Fruit fly (Drosophila melanogaster) whole organism, embryonic: Measurements from ENCODE around the gene CG5515.

Experiments
- Atf3 ChIP-seq: fragments of 200-800 bp; sonication (Bioruptor generic); optimal IDR thresholded peaks from 3 replicates; lab custom pipeline; 2016; ENCODE audit warnings: missing biosample characterization, missing genetic modification characterization
- CG10462 ChIP-seq: fragments of 200-800 bp; sonication (Bioruptor generic); optimal IDR thresholded peaks from 2 replicates; lab custom pipeline; 2016; ENCODE audit warnings: missing biosample characterization, missing genetic modification characterization
- CG10979 ChIP-seq: fragments of 200-800 bp; sonication (Bioruptor generic); optimal IDR thresholded peaks from 2 replicates; lab custom pipeline; 2018; ENCODE audit warnings: missing biosample characterization, mild to moderate bottlenecking, missing genetic modification characterization, moderate library complexity
- CG11085 ChIP-seq: fragments of 200-800 bp; sonication (Bioruptor generic); IDR thresholded peaks from 2 replicates; pipeline ENCODE4 v1.3.6; 2022; ENCODE audit warnings: missing biosample characterization, missing genetic modification characterization
- CG11398 ChIP-seq: fragments of 200-800 bp; sonication (Bioruptor generic); optimal IDR thresholded peaks from 2 replicates; lab custom pipeline; 2016; ENCODE audit warnings: missing biosample characterization, missing genetic modification characterization
- CG11560 ChIP-seq: fragments of 200-800 bp; sonication (Bioruptor generic); IDR thresholded peaks from 3 replicates; pipeline ENCODE4 v1.3.6; 2022; ENCODE audit warnings: missing biosample characterization, missing genetic modification characterization
- CG12071 ChIP-seq: fragments of 200-800 bp; sonication (Bioruptor generic); optimal IDR thresholded peaks from 3 replicates; lab custom pipeline; 2018; ENCODE audit warnings: missing biosample characterization, mild to moderate bottlenecking, missing genetic modification characterization
- CG13624 ChIP-seq: fragments of 200-800 bp; sonication (Bioruptor generic); optimal IDR thresholded peaks from 2 replicates; lab custom pipeline; 2016; ENCODE audit warnings: missing biosample characterization, missing genetic modification characterization
- CG13775 ChIP-seq: fragments of 200-800 bp; sonication (Bioruptor generic); optimal IDR thresholded peaks from 3 replicates; lab custom pipeline; 2017; ENCODE audit warnings: missing biosample characterization, mild to moderate bottlenecking, missing genetic modification characterization
- CG14050 ChIP-seq: fragments of 200-800 bp; sonication (Bioruptor generic); IDR thresholded peaks from 3 replicates; pipeline ENCODE4 v1.3.6; 2022; ENCODE audit warnings: missing biosample characterization, missing genetic modification characterization
- CG15514 ChIP-seq: fragments of 200-800 bp; sonication (Bioruptor generic); optimal IDR thresholded peaks from 3 replicates; lab custom pipeline; 2017; ENCODE audit warnings: missing biosample characterization, missing genetic modification characterization, mild to moderate bottlenecking, moderate library complexity, missing genetic modification reagents
- CG17568 ChIP-seq: fragments of 200-800 bp; sonication (Bioruptor generic); optimal IDR thresholded peaks from 2 replicates; lab custom pipeline; 2018; ENCODE audit warnings: missing biosample characterization, mild to moderate bottlenecking, missing genetic modification characterization, moderate library complexity
- CG17912 ChIP-seq: fragments of 200-800 bp; sonication (Bioruptor generic); optimal IDR thresholded peaks from 2 replicates; lab custom pipeline; 2018; ENCODE audit warnings: missing biosample characterization, mild to moderate bottlenecking, missing genetic modification characterization
- CG18476 ChIP-seq: fragments of 200-800 bp; sonication (Bioruptor generic); optimal IDR thresholded peaks from 2 replicates; lab custom pipeline; 2016; ENCODE audit warnings: missing biosample characterization, mild to moderate bottlenecking, missing genetic modification characterization
- CG18599 ChIP-seq: fragments of 200-800 bp; sonication (Bioruptor generic); optimal IDR thresholded peaks from 3 replicates; lab custom pipeline; 2017; ENCODE audit warnings: missing biosample characterization, missing genetic modification characterization, mild to moderate bottlenecking, moderate library complexity, missing genetic modification reagents
- CG18764 ChIP-seq: fragments of 200-800 bp; sonication (Bioruptor generic); optimal IDR thresholded peaks from 3 replicates; lab custom pipeline; 2016; ENCODE audit warnings: missing biosample characterization, missing genetic modification characterization
- CG30020 ChIP-seq: fragments of 200-800 bp; optimal IDR thresholded peaks from 2 replicates; lab custom pipeline; 2019; ENCODE audit warnings: missing biosample characterization, mild to moderate bottlenecking, missing genetic modification characterization, moderate library complexity
- CG30403 ChIP-seq: fragments of 200-800 bp; sonication (Bioruptor generic); optimal IDR thresholded peaks from 3 replicates; lab custom pipeline; 2016; ENCODE audit warnings: missing biosample characterization, missing genetic modification characterization
- CG31365 ChIP-seq: fragments of 200-800 bp; sonication (Bioruptor generic); optimal IDR thresholded peaks from 2 replicates; lab custom pipeline; 2018; ENCODE audit warnings: missing biosample characterization, mild to moderate bottlenecking, missing genetic modification characterization
- CG42726 ChIP-seq: fragments of 200-800 bp; sonication (Bioruptor generic); IDR thresholded peaks from 2 replicates; pipeline ENCODE4 v1.3.6; 2022; ENCODE audit warnings: missing biosample characterization, missing genetic modification characterization; ENCODE audit not compliant: partially characterized antibody
- CG5953 ChIP-seq: fragments of 200-800 bp; sonication (Bioruptor generic); IDR thresholded peaks from 2 replicates; pipeline ENCODE4 v1.3.6; 2022; ENCODE audit warnings: missing biosample characterization, missing genetic modification characterization
- CG7839 ChIP-seq: fragments of 200-800 bp; sonication (Bioruptor generic); optimal IDR thresholded peaks from 3 replicates; lab custom pipeline; 2018; ENCODE audit warnings: missing biosample characterization, mild to moderate bottlenecking, missing genetic modification characterization, moderate library complexity
- CG8089 ChIP-seq: fragments of 200-800 bp; sonication (Bioruptor generic); optimal IDR thresholded peaks from 3 replicates; lab custom pipeline; 2016; ENCODE audit warnings: missing biosample characterization, missing genetic modification characterization
- CG8359 ChIP-seq: fragments of 200-800 bp; sonication (Bioruptor generic); optimal IDR thresholded peaks from 2 replicates; lab custom pipeline; 2017; ENCODE audit warnings: missing biosample characterization, mild to moderate bottlenecking, missing genetic modification characterization, borderline replicate concordance
- Dll ChIP-seq: fragments of 200-800 bp; sonication (Bioruptor generic); IDR thresholded peaks from 4 replicates; pipeline ENCODE4 v1.3.6; 2022; ENCODE audit warnings: missing biosample characterization, missing genetic modification characterization; ENCODE audit not compliant: partially characterized antibody
- Hsf ChIP-seq: fragments of 200-800 bp; sonication (Bioruptor generic); optimal IDR thresholded peaks from 3 replicates; lab custom pipeline; 2016; ENCODE audit warnings: missing biosample characterization, missing genetic modification characterization
- Nf-YB ChIP-seq: fragments of 200-800 bp; sonication (Bioruptor generic); optimal IDR thresholded peaks from 3 replicates; lab custom pipeline; 2019; ENCODE audit warnings: missing biosample characterization, mild to moderate bottlenecking, missing genetic modification characterization, moderate library complexity
- PHDP ChIP-seq: fragments of 200-800 bp; sonication (Bioruptor generic); optimal IDR thresholded peaks from 3 replicates; lab custom pipeline; 2018; ENCODE audit warnings: missing biosample characterization, mild to moderate bottlenecking, missing genetic modification characterization, moderate library complexity
- Ssrp ChIP-seq: fragments of 200-800 bp; sonication (Bioruptor generic); optimal IDR thresholded peaks from 2 replicates; lab custom pipeline; 2018; ENCODE audit warnings: missing biosample characterization, mild to moderate bottlenecking, missing genetic modification characterization, moderate library complexity
- Usf ChIP-seq: fragments of 200-800 bp; sonication (Bioruptor generic); optimal IDR thresholded peaks from 2 replicates; lab custom pipeline; 2017; ENCODE audit warnings: missing genotype, missing biosample characterization, missing genetic modification characterization
- bcd ChIP-seq: fragments of 200-800 bp; sonication (Bioruptor generic); optimal IDR thresholded peaks from 2 replicates; lab custom pipeline; 2017; ENCODE audit warnings: missing biosample characterization, mild to moderate bottlenecking, missing genetic modification characterization
- bsh ChIP-seq, 2 experiments: fragments of 200-800 bp; sonication (Bioruptor generic); optimal IDR thresholded peaks; 2 replicates each; lab custom pipeline; 2017 to 2018; ENCODE audit warnings: mild to moderate bottlenecking in 2 of 2, missing biosample characterization in 2 of 2, missing genetic modification characterization in 2 of 2, moderate library complexity in 1 of 2
- cad ChIP-seq: fragments of >200 bp; optimal IDR thresholded peaks from 2 replicates; lab custom pipeline; 2017; ENCODE audit warnings: missing biosample characterization, missing genetic modification characterization
- corto ChIP-seq: fragments of 200-800 bp; sonication (Bioruptor generic); optimal IDR thresholded peaks from 2 replicates; lab custom pipeline; 2016; ENCODE audit warnings: missing biosample characterization, mild to moderate bottlenecking, missing genetic modification characterization, moderate library complexity
- crol ChIP-seq: fragments of 200-800 bp; sonication (Bioruptor generic); IDR thresholded peaks from 2 replicates; pipeline ENCODE4 v1.3.6; 2022; ENCODE audit warnings: missing biosample characterization, missing genetic modification characterization
- dati ChIP-seq: fragments of 200-800 bp; sonication (Bioruptor generic); IDR thresholded peaks from 2 replicates; pipeline ENCODE4 v1.3.6; 2022; ENCODE audit warnings: missing biosample characterization, missing genetic modification characterization
- emc ChIP-seq: fragments of 200-800 bp; sonication (Bioruptor generic); optimal IDR thresholded peaks from 2 replicates; lab custom pipeline; 2016; ENCODE audit warnings: missing biosample characterization, missing genetic modification characterization
- fd3F ChIP-seq: fragments of 200-800 bp; sonication (Bioruptor generic); optimal IDR thresholded peaks from 2 replicates; lab custom pipeline; 2018; ENCODE audit warnings: missing biosample characterization, mild to moderate bottlenecking, missing genetic modification characterization, moderate library complexity
- grau ChIP-seq: fragments of 200-800 bp; optimal IDR thresholded peaks from 3 replicates; lab custom pipeline; 2019; ENCODE audit warnings: missing biosample characterization, mild to moderate bottlenecking, missing genetic modification characterization, moderate library complexity
- lbe ChIP-seq: fragments of 200-800 bp; sonication (Bioruptor generic); optimal IDR thresholded peaks from 2 replicates; lab custom pipeline; 2016; ENCODE audit warnings: missing biosample characterization, mild to moderate bottlenecking, missing genetic modification characterization
- lov ChIP-seq, 2 experiments: fragments of 200-800 bp in 1 of 2; fragments of >200 bp in 1 of 2; sonication (Bioruptor generic) in 1 of 2; IDR thresholded peaks in 1 of 2; optimal IDR thresholded peaks in 1 of 2; 2 replicates in 1 of 2; 3 replicates in 1 of 2; pipeline versions ENCODE4 v1.3.6 to Lab custom; 2017 to 2022; ENCODE audit warnings: missing biosample characterization in 1 of 2, missing genetic modification characterization in 1 of 2
- p53 ChIP-seq: fragments of 200-800 bp; sonication (Bioruptor generic); optimal IDR thresholded peaks from 2 replicates; lab custom pipeline; 2016; ENCODE audit warnings: missing biosample characterization, missing genetic modification characterization
- peb ChIP-seq: fragments of 200-800 bp; sonication (Bioruptor generic); IDR thresholded peaks from 2 replicates; pipeline ENCODE4 v1.3.6; 2022; ENCODE audit warnings: missing biosample characterization, missing genetic modification characterization
- phol ChIP-seq: fragments of 200-800 bp; sonication (Bioruptor generic); optimal IDR thresholded peaks from 3 replicates; lab custom pipeline; 2018; ENCODE audit warnings: missing biosample characterization, mild to moderate bottlenecking, missing genetic modification characterization, moderate library complexity
- pnt ChIP-seq: fragments of 200-800 bp; sonication (Bioruptor generic); optimal IDR thresholded peaks from 3 replicates; lab custom pipeline; 2016; ENCODE audit warnings: missing biosample characterization, missing genetic modification characterization
- repo ChIP-seq: fragments of 200-800 bp; sonication (Bioruptor generic); optimal IDR thresholded peaks from 2 replicates; lab custom pipeline; 2016; ENCODE audit warnings: missing biosample characterization, missing genetic modification characterization
- row ChIP-seq: fragments of 200-800 bp; sonication (Bioruptor generic); IDR thresholded peaks from 3 replicates; pipeline ENCODE4 v1.3.6; 2022; ENCODE audit warnings: missing biosample characterization, missing genetic modification characterization
- slou ChIP-seq: fragments of 200-800 bp; sonication (Bioruptor generic); optimal IDR thresholded peaks from 3 replicates; lab custom pipeline; 2016; ENCODE audit warnings: missing biosample characterization, missing genetic modification characterization
- slp2 ChIP-seq: fragments of 200-800 bp; sonication (Bioruptor generic); optimal IDR thresholded peaks from 2 replicates; lab custom pipeline; 2016; ENCODE audit warnings: missing biosample characterization, missing genetic modification characterization
- trem ChIP-seq: fragments of 200-800 bp; optimal IDR thresholded peaks from 3 replicates; lab custom pipeline; 2019; ENCODE audit warnings: missing biosample characterization, mild to moderate bottlenecking, missing genetic modification characterization, moderate library complexity

The CG5515 gene

dm6 chr3R:24188619-24189018 lies at the start of gene CG5515 (continued):
- TF ChIP-seq CG17568 (GFP tag; lab: Kevin White, UChicago): no peak
- peak; percentile 77 for TF ChIP-seq grau (tag; lab: Kevin White, UChicago)
- peak; percentile 86 for TF ChIP-seq PHDP (tag; lab: Kevin White, UChicago)
- TF ChIP-seq CG10462: no peak
- peak; percentile 45 for TF ChIP-seq CG15514 (GFP tag; lab: Kevin White, UChicago)
- peak; percentile 64 for TF ChIP-seq CG7839 (tag; lab: Kevin White, UChicago)
- peak; percentile 90 for TF ChIP-seq CG13775 (GFP tag; lab: Kevin White, UChicago)
- TF ChIP-seq slou: no peak
- peak; percentile 54 for TF ChIP-seq trem (tag; lab: Kevin White, UChicago)
- TF ChIP-seq emc (GFP tag; lab: Kevin White, UChicago): peak; percentile 51
- TF ChIP-seq CG17912: no peak
- TF ChIP-seq CG31365 (tag; lab: Kevin White, UChicago): no peak
- TF ChIP-seq lov (optimal IDR thresholded peaks at IDR 0.05; lab: Kevin White, UChicago): no peak
- TF ChIP-seq lov (GFP tag; IDR thresholded peaks at IDR 0.05; lab: Robert Waterston, UW): peak; percentile 79; the same call in 2 of the 3 replicates
- peak; percentile 73 for TF ChIP-seq CG8089 (GFP tag; lab: Kevin White, UChicago)
- peak; percentile 53 for TF ChIP-seq CG11398 (GFP tag; lab: Kevin White, UChicago)
- peak in 1 of 2 experiments; percentile 68 for TF ChIP-seq bsh (GFP tag; optimal IDR thresholded peaks at IDR 0.05; lab: Kevin White, UChicago)
- TF ChIP-seq fd3F (GFP tag; lab: Kevin White, UChicago): peak; percentile 68
- peak; percentile 66 for TF ChIP-seq CG18476
- TF ChIP-seq CG5953 (GFP tag; lab: Robert Waterston, UW): peak; percentile 79
- TF ChIP-seq Hsf (GFP tag; lab: Kevin White, UChicago): peak; percentile 90
- peak; percentile 16 for TF ChIP-seq p53 (GFP tag; lab: Kevin White, UChicago)
- TF ChIP-seq Atf3 (GFP tag; lab: Kevin White, UChicago): peak; percentile 70
- TF ChIP-seq crol (GFP tag; lab: Robert Waterston, UW): no peak
- peak; percentile 40 for TF ChIP-seq slp2 (GFP tag; lab: Kevin White, UChicago)
- TF ChIP-seq CG12071: no peak
- peak; percentile 80 for TF ChIP-seq CG14050 (GFP tag; lab: Robert Waterston, UW)
- peak; percentile 53 for TF ChIP-seq CG42726 (GFP tag; lab: Robert Waterston, UW)
- TF ChIP-seq Ssrp (tag; lab: Kevin White, UChicago): peak; percentile 86
- TF ChIP-seq CG18599 (GFP tag; lab: Kevin White, UChicago): no peak
- TF ChIP-seq CG11085 (GFP tag; lab: Robert Waterston, UW): peak; percentile 69
- no peak for TF ChIP-seq cad (GFP tag; lab: Kevin White, UChicago)
- peak; percentile 64 for TF ChIP-seq bcd (GFP tag; lab: Kevin White, UChicago)
- TF ChIP-seq repo (GFP tag; lab: Kevin White, UChicago): peak; percentile 54
- no peak for TF ChIP-seq CG8359
- peak; percentile 95 for TF ChIP-seq phol
- TF ChIP-seq CG30403 (GFP tag; lab: Kevin White, UChicago): peak; percentile 87
- peak; percentile 75 for TF ChIP-seq Dll (GFP tag; lab: Robert Waterston, UW)
- TF ChIP-seq CG18764 (GFP tag; lab: Kevin White, UChicago): peak; percentile 95
- TF ChIP-seq Nf-YB (GFP tag; lab: Kevin White, UChicago): no peak
- peak; percentile 47 for TF ChIP-seq corto (GFP tag; lab: Kevin White, UChicago)
- TF ChIP-seq CG10979 (tag; lab: Kevin White, UChicago): peak; percentile 84
- TF ChIP-seq CG13624 (GFP tag; lab: Kevin White, UChicago): peak; percentile 82
- TF ChIP-seq CG30020 (tag; lab: Kevin White, UChicago): peak; percentile 55
- peak; percentile 49 for TF ChIP-seq peb (GFP tag; lab: Robert Waterston, UW)
- peak; percentile 64; the same call in 2 of the 3 replicates for TF ChIP-seq CG11560
- TF ChIP-seq pnt (GFP tag; lab: Kevin White, UChicago): peak; percentile 68
- no peak for TF ChIP-seq dati (GFP tag; lab: Robert Waterston, UW)
- peak; percentile 93 for TF ChIP-seq row (GFP tag; lab: Robert Waterston, UW)
- TF ChIP-seq lbe: peak; percentile 75
- TF ChIP-seq Usf (GFP tag; lab: Kevin White, UChicago): peak; percentile 5
